Worm (Caenorhabditis elegans) whole organism, midembryonic: ENCODE results near the gene R08C7.1.
A peak's percentile ranks its signal among the peaks of the same experiment; 100 is the strongest.

Source experiments
- T22C8.4 ChIP-seq: fragments of 200-800 bp; sonication (Bioruptor generic); IDR thresholded peaks from 2 replicates; pipeline ENCODE4 v1.3.6; 2022; ENCODE audit warnings: missing genetic modification characterization, missing compliant biosample characterization
- cog-1 ChIP-seq: sonication (generic microtip); optimal IDR thresholded peaks from 2 replicates; lab custom pipeline; 2016; ENCODE audit warnings: missing genetic modification characterization, missing compliant biosample characterization
- flt-1 ChIP-seq: fragments of 200-800 bp; sonication (Bioruptor generic); IDR thresholded peaks from 2 replicates; pipeline ENCODE4 v1.3.6; 2022; ENCODE audit warnings: missing genetic modification characterization, missing compliant biosample characterization
- klf-2 ChIP-seq: fragments of 200-800 bp; sonication (Bioruptor generic); conservative IDR thresholded peaks from 2 replicates; pipeline ENCODE4 v1.3.6; 2022; ENCODE audit warnings: missing genetic modification reagents, missing genetic modification characterization, missing compliant biosample characterization
- med-1 ChIP-seq: sonication (generic microtip); optimal IDR thresholded peaks from 2 replicates; lab custom pipeline; 2017; ENCODE audit warnings: missing genetic modification characterization, mild to moderate bottlenecking, missing compliant biosample characterization, antibody characterized with exemption, missing genetic modification reagents; ENCODE audit not compliant: insufficient read depth
- ref-1 ChIP-seq: fragments of 200-800 bp; sonication (Bioruptor generic); conservative IDR thresholded peaks from 2 replicates; pipeline ENCODE4 v1.3.6; 2022; ENCODE audit warnings: missing genetic modification reagents, missing genetic modification characterization, missing compliant biosample characterization
- tab-1 ChIP-seq: fragments of 200-800 bp; sonication (Bioruptor generic); IDR thresholded peaks from 2 replicates; pipeline ENCODE4 v1.3.6; 2022; ENCODE audit warnings: missing genetic modification characterization, missing compliant biosample characterization
- ztf-23 ChIP-seq: fragments of 200-800 bp; sonication (Bioruptor generic); IDR thresholded peaks from 2 replicates; pipeline ENCODE4 v1.3.6; 2022; ENCODE audit warnings: missing genetic modification reagents, missing genetic modification characterization, missing compliant biosample characterization
- ztf-29 ChIP-seq: fragments of 200-800 bp; sonication (Bioruptor generic); IDR thresholded peaks from 2 replicates; pipeline ENCODE4 v1.3.6; 2022; ENCODE audit warnings: missing genetic modification reagents, missing genetic modification characterization, missing compliant biosample characterization

The R08C7.1 gene

ce11 chrIV:4463132-4463531 is 11.5 kb downstream of the R08C7.1 start, which contains the start of gene M01H9.2:
TSS of gene M01H9.2 (minus strand) at chrIV:4463232.
- TF ChIP-seq ztf-29 (GFP tag; lab: Robert Waterston, UW) (no peak), klf-2 (GFP tag; lab: Robert Waterston, UW) (no peak), T22C8.4 (no peak), med-1 (GFP tag; lab: Kevin White, UChicago) (no peak)

- TF ChIP-seq ref-1: no peak
- no peak for TF ChIP-seq klf-2 (GFP tag; lab: Robert Waterston, UW)
- TF ChIP-seq ztf-29 (GFP tag; lab: Robert Waterston, UW): no peak
- no peak for TF ChIP-seq ztf-23 (GFP tag; lab: Robert Waterston, UW)
- TF ChIP-seq T22C8.4: no peak
- TF ChIP-seq cog-1 (tag; lab: Kevin White, UChicago): no peak
- TF ChIP-seq flt-1 (GFP tag; lab: Robert Waterston, UW): no peak
- TF ChIP-seq med-1 (GFP tag; lab: Kevin White, UChicago): no peak
- TF ChIP-seq tab-1 (GFP tag; lab: Robert Waterston, UW): no peak
Observed at ce11 chrIV:4465184-4465583, 13.5 kb downstream of the R08C7.1 start, which contains the start of gene M01H9.5. TSS of gene M01H9.5 (plus strand) at chrIV:4465484.

- TF ChIP-seq T22C8.4 (no peak), tab-1 (GFP tag; lab: Robert Waterston, UW) (no peak), med-1 (GFP tag; lab: Kevin White, UChicago) (no peak), ztf-29 (GFP tag; lab: Robert Waterston, UW) (0 out of 2 replicates have a peak, but pooled peaks have one; percentile 17), klf-2 (GFP tag; lab: Robert Waterston, UW) (no peak), cog-1 (tag; lab: Kevin White, UChicago) (no peak), ztf-23 (GFP tag; lab: Robert Waterston, UW) (no peak)
Observed at ce11 chrIV:4468046-4468727, 16.5 kb downstream of the R08C7.1 start.

ce11 chrIV:4469055-4469454 is 17.4 kb downstream of the R08C7.1 start:
- TF ChIP-seq cog-1 (tag; lab: Kevin White, UChicago): no peak
- TF ChIP-seq ztf-29 (GFP tag; lab: Robert Waterston, UW): no peak
- TF ChIP-seq med-1 (GFP tag; lab: Kevin White, UChicago): no peak
- no peak for TF ChIP-seq flt-1 (GFP tag; lab: Robert Waterston, UW)
- no peak for TF ChIP-seq tab-1 (GFP tag; lab: Robert Waterston, UW)
- no peak for TF ChIP-seq ref-1
- no peak for TF ChIP-seq ztf-23 (GFP tag; lab: Robert Waterston, UW)
- no peak for TF ChIP-seq T22C8.4
- no peak for TF ChIP-seq klf-2 (GFP tag; lab: Robert Waterston, UW)

- TF ChIP-seq cog-1 (tag; lab: Kevin White, UChicago): no peak
- no peak for TF ChIP-seq ztf-23 (GFP tag; lab: Robert Waterston, UW)
- peak; percentile 28; the same call in 1 of the 2 replicates for TF ChIP-seq flt-1 (GFP tag; lab: Robert Waterston, UW)
- TF ChIP-seq klf-2 (GFP tag; lab: Robert Waterston, UW): no peak
- no peak for TF ChIP-seq T22C8.4
- TF ChIP-seq ztf-29 (GFP tag; lab: Robert Waterston, UW): no peak
- TF ChIP-seq tab-1 (GFP tag; lab: Robert Waterston, UW): peak; percentile 63; the same call in 1 of the 2 replicates
- TF ChIP-seq med-1 (GFP tag; lab: Kevin White, UChicago): no peak
- TF ChIP-seq ref-1: no peak; the same call in 1 of the 2 replicates
Observed at ce11 chrIV:4469770-4470709, 18.4 kb downstream of the R08C7.1 start.

ce11 chrIV:4470885-4471772 is 19.5 kb downstream of the R08C7.1 start:
- TF ChIP-seq ztf-23 (GFP tag; lab: Robert Waterston, UW) (no peak), ref-1 (no peak), flt-1 (GFP tag; lab: Robert Waterston, UW) (no peak), tab-1 (GFP tag; lab: Robert Waterston, UW) (no peak), ztf-29 (GFP tag; lab: Robert Waterston, UW) (no peak), cog-1 (tag; lab: Kevin White, UChicago) (no peak), T22C8.4 (no peak), klf-2 (GFP tag; lab: Robert Waterston, UW) (no peak), med-1 (GFP tag; lab: Kevin White, UChicago) (no peak)

- TF ChIP-seq ztf-29 (GFP tag; lab: Robert Waterston, UW) (no peak), flt-1 (GFP tag; lab: Robert Waterston, UW) (no peak)
Observed at ce11 chrIV:4472418-4473173, 20.9 kb downstream of the R08C7.1 start.

- TF ChIP-seq ztf-23 (GFP tag; lab: Robert Waterston, UW) (no peak), cog-1 (tag; lab: Kevin White, UChicago) (no peak)
Observed at ce11 chrIV:4473767-4474166, 22.1 kb downstream of the R08C7.1 start.
